Worm (Caenorhabditis elegans) whole organism, L4/young adult: ENCODE measurements around the gene fipr-10.

Experiments
- W03F9.2 ChIP-seq: fragments of 150-350 bp; optimal IDR thresholded peaks from 2 replicates; lab custom pipeline; 2014; ENCODE audit warnings: missing biosample characterization, missing genetic modification characterization
- dao-5 ChIP-seq: sonication (generic microtip); optimal IDR thresholded peaks from 2 replicates; lab custom pipeline; 2016; ENCODE audit warnings: missing genotype, missing genetic modification characterization, moderate library complexity, missing compliant biosample characterization
- him-1 ChIP-seq: sonication (generic microtip); optimal IDR thresholded peaks from 2 replicates; lab custom pipeline; 2016; ENCODE audit warnings: missing genotype, missing genetic modification reagents, missing genetic modification characterization, missing compliant biosample characterization

fipr-10 gene

ce11 chrV:9913863-9914262 lies at the start of gene fipr-10:
Gene fipr-10 (plus strand): TSS chrV:9914163.
- TF ChIP-seq dao-5 (tag; lab: Kevin White, UChicago) (no peak), him-1 (no peak), W03F9.2 (tag; lab: Kevin White, UChicago) (no peak)

- TF ChIP-seq W03F9.2 (tag; lab: Kevin White, UChicago) (no peak), him-1 (no peak), dao-5 (tag; lab: Kevin White, UChicago) (no peak)
Observed at ce11 chrV:9868311-9868710, 45.7 kb upstream of the fipr-10 start, which contains the start of gene srab-17. Gene srab-17 (minus strand): TSS chrV:9868411.

ce11 chrV:9871339-9871738 lies 42.6 kb upstream of the fipr-10 start, which contains the start of gene srab-18:
Gene srab-18 (minus strand): TSS chrV:9871439.
- TF ChIP-seq W03F9.2 (tag; lab: Kevin White, UChicago) (no peak), him-1 (no peak), dao-5 (tag; lab: Kevin White, UChicago) (no peak)

ce11 chrV:9879404-9879803 lies 34.6 kb upstream of the fipr-10 start, which contains the start of gene srab-26:
Gene srab-26 (minus strand): TSS chrV:9879504.
- TF ChIP-seq him-1 (no peak), W03F9.2 (tag; lab: Kevin White, UChicago) (no peak), dao-5 (tag; lab: Kevin White, UChicago) (no peak)

ce11 chrV:9879867-9880266 lies 34.1 kb upstream of the fipr-10 start, which contains the start of gene sdz-31:
Gene sdz-31 (plus strand): TSS chrV:9880167.
- TF ChIP-seq him-1 (no peak), W03F9.2 (tag; lab: Kevin White, UChicago) (no peak), dao-5 (tag; lab: Kevin White, UChicago) (no peak)

ce11 chrV:9885918-9886488 lies 28.0 kb upstream of the fipr-10 start, which contains the start of gene clp-9:
Gene clp-9 (minus strand): TSS chrV:9885968.
- TF ChIP-seq dao-5 (tag; lab: Kevin White, UChicago): no peak
- TF ChIP-seq him-1: no peak
- no peak for TF ChIP-seq W03F9.2 (tag; lab: Kevin White, UChicago)

- TF ChIP-seq W03F9.2 (tag; lab: Kevin White, UChicago) (no peak), him-1 (no peak), dao-5 (tag; lab: Kevin White, UChicago) (no peak)
Observed at ce11 chrV:9889629-9890028, 24.3 kb upstream of the fipr-10 start, which contains the start of gene fshr-1. Gene fshr-1 (plus strand): TSS chrV:9889837.

- TF ChIP-seq him-1: no peak
- TF ChIP-seq dao-5 (tag; lab: Kevin White, UChicago): no peak
- TF ChIP-seq W03F9.2 (tag; lab: Kevin White, UChicago): no peak
Observed at ce11 chrV:9899278-9899677, 14.7 kb upstream of the fipr-10 start, which contains the start of gene egl-47. Gene egl-47 (plus strand): TSS chrV:9899578.

ce11 chrV:9901119-9901518 lies 12.8 kb upstream of the fipr-10 start:
- TF ChIP-seq W03F9.2 (tag; lab: Kevin White, UChicago) (no peak), him-1 (no peak), dao-5 (tag; lab: Kevin White, UChicago) (no peak)

- no peak for TF ChIP-seq dao-5 (tag; lab: Kevin White, UChicago)
Observed at ce11 chrV:9906115-9906514, 7.8 kb upstream of the fipr-10 start, which contains the start of gene fipr-11. Gene fipr-11 (minus strand): TSS chrV:9906215.

- TF ChIP-seq W03F9.2 (tag; lab: Kevin White, UChicago) (no peak), dao-5 (tag; lab: Kevin White, UChicago) (no peak), him-1 (no peak)
Observed at ce11 chrV:9907205-9907604, 6.8 kb upstream of the fipr-10 start.

ce11 chrV:9909624-9910023 lies 4.3 kb upstream of the fipr-10 start:
- no peak for TF ChIP-seq dao-5 (tag; lab: Kevin White, UChicago)

- TF ChIP-seq dao-5 (tag; lab: Kevin White, UChicago) (no peak), W03F9.2 (tag; lab: Kevin White, UChicago) (no peak), him-1 (no peak)
Observed at ce11 chrV:9911165-9911564, 2.8 kb upstream of the fipr-10 start.

ce11 chrV:9915021-9915420 lies 1.1 kb downstream of the fipr-10 start, which contains the start of gene mec-9:
Gene mec-9 (minus strand): TSS chrV:9915121.
- TF ChIP-seq him-1 (no peak), dao-5 (tag; lab: Kevin White, UChicago) (no peak), W03F9.2 (tag; lab: Kevin White, UChicago) (no peak)

ce11 chrV:9916665-9917064 lies 2.7 kb downstream of the fipr-10 start, which contains the start of gene C50H2.4:
Gene C50H2.4 (plus strand): TSS chrV:9916965.
- TF ChIP-seq him-1 (no peak), dao-5 (tag; lab: Kevin White, UChicago) (no peak), W03F9.2 (tag; lab: Kevin White, UChicago) (no peak)
